Worm (Caenorhabditis elegans) whole organism, L4/young adult: Measurements from ENCODE around the gene F35D2.6.

Experiments used
- W03F9.2 ChIP-seq: fragments of 150-350 bp; optimal IDR thresholded peaks from 2 replicates; lab custom pipeline; 2014; ENCODE audit warnings: missing biosample characterization, missing genetic modification characterization
- dao-5 ChIP-seq: sonication (generic microtip); optimal IDR thresholded peaks from 2 replicates; lab custom pipeline; 2016; ENCODE audit warnings: missing genotype, missing genetic modification characterization, moderate library complexity, missing compliant biosample characterization
- him-1 ChIP-seq: sonication (generic microtip); optimal IDR thresholded peaks from 2 replicates; lab custom pipeline; 2016; ENCODE audit warnings: missing genotype, missing genetic modification reagents, missing genetic modification characterization, missing compliant biosample characterization

The F35D2.6 gene

ce11 chrII:7549035-7549434 is 28.5 kb upstream of the F35D2.6 start, which contains the start of gene tph-1:
Gene tph-1, plus strand, starts transcription at chrII:7549335.
- no peak for TF ChIP-seq him-1
- TF ChIP-seq dao-5 (tag; lab: Kevin White, UChicago) = no peak

ce11 chrII:7553806-7554205 is 23.7 kb upstream of the F35D2.6 start, which contains the start of gene ZK1290.10:
Gene ZK1290.10, minus strand, starts transcription at chrII:7553906.
- TF ChIP-seq dao-5 (tag; lab: Kevin White, UChicago) = no peak
- TF ChIP-seq W03F9.2 (tag; lab: Kevin White, UChicago) = no peak
- TF ChIP-seq him-1 = no peak

ce11 chrII:7554716-7555247 is 22.7 kb upstream of the F35D2.6 start:
- TF ChIP-seq him-1 (no peak), dao-5 (tag; lab: Kevin White, UChicago) (no peak), W03F9.2 (tag; lab: Kevin White, UChicago) (peak; percentile 11)

ce11 chrII:7555454-7555853 is 22.1 kb upstream of the F35D2.6 start, which contains the start of gene ZK1290.14:
Gene ZK1290.14, minus strand, starts transcription at chrII:7555592.
- TF ChIP-seq W03F9.2 (tag; lab: Kevin White, UChicago) (no peak), him-1 (no peak), dao-5 (tag; lab: Kevin White, UChicago) (no peak)

- TF ChIP-seq W03F9.2 (tag; lab: Kevin White, UChicago) = no peak
- no peak for TF ChIP-seq him-1
- TF ChIP-seq dao-5 (tag; lab: Kevin White, UChicago) = no peak
These were observed 19.5 kb upstream of the F35D2.6 start for ce11 chrII:7557981-7558380.

ce11 chrII:7558864-7559263 is 18.6 kb upstream of the F35D2.6 start:
- TF ChIP-seq him-1 (no peak), W03F9.2 (tag; lab: Kevin White, UChicago) (no peak), dao-5 (tag; lab: Kevin White, UChicago) (no peak)

ce11 chrII:7560844-7561243 is 16.7 kb upstream of the F35D2.6 start:
- no peak for TF ChIP-seq dao-5 (tag; lab: Kevin White, UChicago)
- no peak for TF ChIP-seq W03F9.2 (tag; lab: Kevin White, UChicago)
- TF ChIP-seq him-1 = no peak

ce11 chrII:7561494-7561893 is 16.0 kb upstream of the F35D2.6 start, which contains the start of the genes ZK1290.11 and ZK1290.1:
Gene ZK1290.11, minus strand, starts transcription at chrII:7561594.
Gene ZK1290.1, plus strand, starts transcription at chrII:7561764.
- TF ChIP-seq W03F9.2 (tag; lab: Kevin White, UChicago) (no peak), dao-5 (tag; lab: Kevin White, UChicago) (no peak), him-1 (no peak)

ce11 chrII:7562616-7563015 is 14.9 kb upstream of the F35D2.6 start:
- TF ChIP-seq W03F9.2 (tag; lab: Kevin White, UChicago) (no peak), him-1 (no peak), dao-5 (tag; lab: Kevin White, UChicago) (no peak)

ce11 chrII:7570305-7570704 is 7.2 kb upstream of the F35D2.6 start, which contains the start of gene F35D2.3:
Gene F35D2.3, plus strand, starts transcription at chrII:7570605.
- no peak for TF ChIP-seq W03F9.2 (tag; lab: Kevin White, UChicago)
- TF ChIP-seq him-1 = no peak
- TF ChIP-seq dao-5 (tag; lab: Kevin White, UChicago) = no peak

- TF ChIP-seq dao-5 (tag; lab: Kevin White, UChicago) (no peak), W03F9.2 (tag; lab: Kevin White, UChicago) (no peak), him-1 (no peak)
These were observed 6.7 kb upstream of the F35D2.6 start for ce11 chrII:7570820-7571219.

- no peak for TF ChIP-seq W03F9.2 (tag; lab: Kevin White, UChicago)
- no peak for TF ChIP-seq him-1
- TF ChIP-seq dao-5 (tag; lab: Kevin White, UChicago) = no peak
These were observed 3.4 kb upstream of the F35D2.6 start, which contains the start of gene F35D2.2 for ce11 chrII:7574143-7574542. Gene F35D2.2, plus strand, starts transcription at chrII:7574443.

ce11 chrII:7575614-7576013 is 1.9 kb upstream of the F35D2.6 start, which contains the start of gene F35D2.1:
Gene F35D2.1, plus strand, starts transcription at chrII:7575914.
- no peak for TF ChIP-seq dao-5 (tag; lab: Kevin White, UChicago)
- TF ChIP-seq him-1 = no peak
- no peak for TF ChIP-seq W03F9.2 (tag; lab: Kevin White, UChicago)

- no peak for TF ChIP-seq W03F9.2 (tag; lab: Kevin White, UChicago)
- no peak for TF ChIP-seq him-1
- TF ChIP-seq dao-5 (tag; lab: Kevin White, UChicago) = no peak
These were observed 6.0 kb downstream of the F35D2.6 start, which contains the start of gene mks-3 for ce11 chrII:7583555-7583954. Gene mks-3, minus strand, starts transcription at chrII:7583655.

- no peak for TF ChIP-seq W03F9.2 (tag; lab: Kevin White, UChicago)
- no peak for TF ChIP-seq him-1
- TF ChIP-seq dao-5 (tag; lab: Kevin White, UChicago) = no peak
These were observed 10.8 kb downstream of the F35D2.6 start for ce11 chrII:7588295-7588694.
